Fruit fly (Drosophila melanogaster) whole organism, pupa: ENCODE results near the gene Fst.

Experiments
- CG12605 ChIP-seq: fragments of 200-800 bp; sonication (Bioruptor generic); IDR thresholded peaks from 2 replicates; pipeline ENCODE4 v1.3.6; 2022; ENCODE audit warnings: missing biosample characterization, missing genetic modification characterization
- CG13204 ChIP-seq: fragments of 200-800 bp; sonication (Bioruptor generic); optimal IDR thresholded peaks from 2 replicates; lab custom pipeline; 2018; ENCODE audit warnings: missing biosample characterization, mild to moderate bottlenecking, missing genetic modification characterization, moderate library complexity
- CG15710 ChIP-seq: fragments of 200-800 bp; sonication (Bioruptor generic); optimal IDR thresholded peaks from 2 replicates; lab custom pipeline; 2018; ENCODE audit warnings: missing biosample characterization, mild to moderate bottlenecking, missing genetic modification characterization, moderate library complexity
- CG17806 ChIP-seq: fragments of 200-800 bp; sonication (Bioruptor generic); optimal IDR thresholded peaks from 2 replicates; lab custom pipeline; 2018; ENCODE audit warnings: missing biosample characterization, mild to moderate bottlenecking, missing genetic modification characterization, moderate library complexity
- CG34367 ChIP-seq: fragments of 200-800 bp; sonication (Bioruptor generic); optimal IDR thresholded peaks from 2 replicates; lab custom pipeline; 2018; ENCODE audit warnings: missing biosample characterization, mild to moderate bottlenecking, missing genetic modification characterization
- CG4496 ChIP-seq: fragments of 200-800 bp; sonication (Bioruptor generic); IDR thresholded peaks from 3 replicates; pipeline ENCODE4 v1.3.6; 2022; ENCODE audit warnings: missing biosample characterization, missing genetic modification characterization
- CG8159 ChIP-seq: fragments of 200-800 bp; sonication (Bioruptor generic); optimal IDR thresholded peaks from 3 replicates; lab custom pipeline; 2018; ENCODE audit warnings: missing biosample characterization, mild to moderate bottlenecking, missing genetic modification characterization, moderate library complexity
- CG9948 ChIP-seq: fragments of 200-800 bp; sonication (Bioruptor generic); optimal IDR thresholded peaks from 2 replicates; lab custom pipeline; 2018; ENCODE audit warnings: missing biosample characterization, mild to moderate bottlenecking, missing genetic modification characterization, moderate library complexity
- D1 ChIP-seq: fragments of 200-800 bp; sonication (Bioruptor generic); optimal IDR thresholded peaks from 2 replicates; lab custom pipeline; 2018; ENCODE audit warnings: missing biosample characterization, mild to moderate bottlenecking, missing genetic modification characterization, moderate library complexity
- EcR ChIP-seq: fragments of 200-800 bp; sonication (Bioruptor generic); optimal IDR thresholded peaks from 3 replicates; lab custom pipeline; 2019; ENCODE audit warnings: missing biosample characterization, missing genetic modification characterization, mild to moderate bottlenecking, moderate library complexity, missing genetic modification reagents
- Ets98B ChIP-seq: fragments of 200-800 bp; sonication (Bioruptor generic); IDR thresholded peaks from 2 replicates; pipeline ENCODE4 v1.3.6; 2022; ENCODE audit warnings: missing biosample characterization, missing genetic modification characterization
- Pif1A ChIP-seq: fragments of 200-800 bp; sonication (Bioruptor generic); optimal IDR thresholded peaks from 3 replicates; lab custom pipeline; 2016; ENCODE audit warnings: missing biosample characterization, missing genetic modification characterization
- fd96Ca ChIP-seq: fragments of 200-800 bp; sonication (Bioruptor generic); IDR thresholded peaks from 3 replicates; pipeline ENCODE4 v1.3.6; 2022; ENCODE audit warnings: missing biosample characterization, missing genetic modification characterization
- gl ChIP-seq: fragments of 200-800 bp; sonication (Bioruptor generic); optimal IDR thresholded peaks from 2 replicates; lab custom pipeline; 2018; ENCODE audit warnings: missing biosample characterization, mild to moderate bottlenecking, missing genetic modification characterization

DNA sequence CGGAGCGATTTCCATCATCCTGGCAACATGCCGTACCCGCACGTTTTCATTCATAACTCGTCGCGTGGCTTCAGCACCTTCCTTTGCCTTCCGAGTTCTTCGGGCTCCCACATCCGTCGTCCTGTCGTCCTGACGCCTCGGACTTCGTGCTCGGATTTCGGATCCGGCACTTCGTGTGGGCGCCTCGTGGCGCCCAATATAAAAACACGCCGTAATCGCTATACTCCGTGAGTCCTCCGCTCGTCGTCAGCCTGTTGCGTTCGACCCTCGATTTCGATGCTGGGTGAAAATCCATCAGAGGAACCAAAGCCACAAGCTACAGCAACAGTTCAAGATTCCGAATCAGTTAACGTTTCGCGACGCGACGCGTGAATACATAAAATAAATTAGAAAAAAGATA is 5.6 kb downstream of the Fst start:
- TF ChIP-seq CG13204 (GFP tag; lab: Kevin White, UChicago) (no peak), CG15710 (tag; lab: Kevin White, UChicago) (no peak), EcR (GFP tag; lab: Kevin White, UChicago) (no peak), CG12605 (GFP tag; lab: Robert Waterston, UW) (no peak), CG34367 (no peak), Ets98B (no peak), CG4496 (no peak), fd96Ca (GFP tag; lab: Robert Waterston, UW) (no peak), CG8159 (tag; lab: Kevin White, UChicago) (no peak), D1 (tag; lab: Kevin White, UChicago) (no peak), CG17806 (no peak), Pif1A (GFP tag; lab: Kevin White, UChicago) (no peak), CG9948 (tag; lab: Kevin White, UChicago) (no peak), gl (no peak)
